Worm (Caenorhabditis elegans) whole organism, young adult: ENCODE results near the gene F53A9.9.

Experiments used
- B0019.2 ChIP-seq: fragments of 200-800 bp; sonication (Bioruptor generic); conservative IDR thresholded peaks from 2 replicates; pipeline ENCODE4 v1.3.6; 2022; ENCODE audit warnings: missing genetic modification reagents, missing genetic modification characterization, missing compliant biosample characterization
- B0035.1 ChIP-seq: sonication (generic microtip); optimal IDR thresholded peaks from 2 replicates; lab custom pipeline; 2016; ENCODE audit warnings: missing genetic modification characterization, mild to moderate bottlenecking, missing compliant biosample characterization, missing genotype, missing genetic modification reagents
- B0261.1 ChIP-seq: sonication (generic microtip); optimal IDR thresholded peaks from 2 replicates; lab custom pipeline; 2016; ENCODE audit warnings: mild to moderate bottlenecking, missing genetic modification characterization, moderate library complexity, missing compliant biosample characterization
- F23B12.7 ChIP-seq: sonication (generic microtip); optimal IDR thresholded peaks from 2 replicates; lab custom pipeline; 2017; ENCODE audit warnings: missing genetic modification characterization, mild to moderate bottlenecking, missing compliant biosample characterization, antibody characterized with exemption, moderate library complexity; ENCODE audit not compliant: insufficient read depth
- F33H1.4 ChIP-seq: fragments of 200-800 bp; sonication (Bioruptor generic); IDR thresholded peaks from 2 replicates; pipeline ENCODE4 v1.3.6; 2022; ENCODE audit warnings: missing genetic modification reagents, missing genetic modification characterization, missing compliant biosample characterization
- F52B5.7 ChIP-seq: sonication (generic microtip); optimal IDR thresholded peaks from 2 replicates; lab custom pipeline; 2016; ENCODE audit warnings: mild to moderate bottlenecking, missing genetic modification characterization, missing compliant biosample characterization
- F55B11.4 ChIP-seq: sonication (generic microtip); optimal IDR thresholded peaks from 2 replicates; lab custom pipeline; 2016; ENCODE audit warnings: missing compliant biosample characterization, missing genetic modification characterization, borderline replicate concordance; ENCODE audit not compliant: insufficient read depth
- F57A8.1 ChIP-seq: fragments of 200-800 bp; sonication (Bioruptor generic); optimal IDR thresholded peaks from 2 replicates; lab custom pipeline; 2018; ENCODE audit warnings: mild to moderate bottlenecking, missing genetic modification characterization, moderate library complexity, missing compliant biosample characterization
- Y53F4B.3 ChIP-seq: fragments of 200-800 bp; sonication (Bioruptor generic); IDR thresholded peaks from 2 replicates; pipeline ENCODE4 v1.3.6; 2022; ENCODE audit warnings: missing genetic modification reagents, missing genetic modification characterization, missing compliant biosample characterization
- Y56A3A.18 ChIP-seq: fragments of 200-800 bp; sonication (Bioruptor generic); IDR thresholded peaks from 2 replicates; pipeline ENCODE4 v1.3.6; 2022; ENCODE audit warnings: missing genetic modification reagents, missing genetic modification characterization, missing compliant biosample characterization
- ama-1 ChIP-seq, 3 experiments: fragments of 150-350 bp in 1 of 3; sonication (generic microtip) in 2 of 3; optimal IDR thresholded peaks; 2 replicates each; lab custom pipeline; 2014 to 2018; ENCODE audit warnings: missing biosample characterization in 2 of 3, missing genetic modification characterization in 2 of 3, missing genetic modification reagents in 2 of 3
- aptf-3 ChIP-seq: fragments of 200-800 bp; sonication (Bioruptor generic); IDR thresholded peaks from 2 replicates; pipeline ENCODE4 v1.3.6; 2022; ENCODE audit warnings: missing genetic modification characterization, missing compliant biosample characterization
- attf-6 ChIP-seq: fragments of 200-800 bp; sonication (Bioruptor generic); IDR thresholded peaks from 2 replicates; pipeline ENCODE4 v1.3.6; 2022; ENCODE audit warnings: missing genetic modification reagents, missing genetic modification characterization, missing compliant biosample characterization
- bed-1 ChIP-seq: fragments of 200-800 bp; sonication (Bioruptor generic); IDR thresholded peaks from 2 replicates; pipeline ENCODE4 v1.3.6; 2022; ENCODE audit warnings: missing genetic modification reagents, missing genetic modification characterization, missing compliant biosample characterization
- ccch-3 ChIP-seq: fragments of 200-800 bp; sonication (Bioruptor generic); optimal IDR thresholded peaks from 2 replicates; lab custom pipeline; 2018; ENCODE audit warnings: mild to moderate bottlenecking, missing genetic modification characterization, missing compliant biosample characterization
- ceh-58 ChIP-seq: fragments of 200-800 bp; sonication (Bioruptor generic); IDR thresholded peaks from 2 replicates; pipeline ENCODE4 v1.3.6; 2022; ENCODE audit warnings: missing genetic modification characterization, missing compliant biosample characterization
- dox-1 ChIP-seq: fragments of 200-800 bp; sonication (Bioruptor generic); IDR thresholded peaks from 2 replicates; pipeline ENCODE4 v1.3.6; 2022; ENCODE audit warnings: missing genetic modification reagents, missing genetic modification characterization, missing compliant biosample characterization
- efl-1 ChIP-seq: fragments of 150-350 bp; optimal IDR thresholded peaks from 2 replicates; lab custom pipeline; 2014; ENCODE audit warnings: missing biosample characterization, missing genetic modification reagents, missing genetic modification characterization
- egl-18 ChIP-seq: fragments of 200-800 bp; sonication (Bioruptor generic); IDR thresholded peaks from 2 replicates; pipeline ENCODE4 v1.3.6; 2022; ENCODE audit warnings: missing genetic modification reagents, missing genetic modification characterization, missing compliant biosample characterization
- egrh-3 ChIP-seq: fragments of 200-800 bp; sonication (Bioruptor generic); IDR thresholded peaks from 2 replicates; pipeline ENCODE4 v1.3.6; 2022; ENCODE audit warnings: missing genetic modification reagents, missing genetic modification characterization, missing compliant biosample characterization
- ets-4 ChIP-seq: fragments of 200-800 bp; sonication (Bioruptor generic); optimal IDR thresholded peaks from 2 replicates; lab custom pipeline; 2018; ENCODE audit warnings: mild to moderate bottlenecking, missing genetic modification characterization, missing compliant biosample characterization
- gei-17 ChIP-seq: fragments of 200-800 bp; sonication (Bioruptor generic); optimal IDR thresholded peaks from 2 replicates; lab custom pipeline; 2018; ENCODE audit warnings: mild to moderate bottlenecking, missing genetic modification characterization, missing compliant biosample characterization
- hmg-1.2 ChIP-seq: fragments of 200-800 bp; sonication (Bioruptor generic); IDR thresholded peaks from 2 replicates; pipeline ENCODE4 v1.3.6; 2022; ENCODE audit warnings: missing genetic modification reagents, missing genetic modification characterization, missing compliant biosample characterization
- hrde-1 ChIP-seq: sonication (generic microtip); optimal IDR thresholded peaks from 2 replicates; lab custom pipeline; 2016; ENCODE audit warnings: missing genetic modification characterization, mild to moderate bottlenecking, missing compliant biosample characterization, moderate library complexity, missing genotype, missing genetic modification reagents, borderline replicate concordance
- madf-8 ChIP-seq: fragments of 200-800 bp; sonication (Bioruptor generic); conservative IDR thresholded peaks from 2 replicates; pipeline ENCODE4 v1.3.6; 2022; ENCODE audit warnings: missing genetic modification reagents, missing genetic modification characterization, missing compliant biosample characterization
- nfya-2 ChIP-seq: fragments of 200-800 bp; sonication (Bioruptor generic); IDR thresholded peaks from 2 replicates; pipeline ENCODE4 v1.3.6; 2022; ENCODE audit warnings: missing genetic modification reagents, missing genetic modification characterization, missing compliant biosample characterization
- nhr-27 ChIP-seq: fragments of 200-800 bp; sonication (Bioruptor generic); optimal IDR thresholded peaks from 2 replicates; lab custom pipeline; 2018; ENCODE audit warnings: mild to moderate bottlenecking, missing genetic modification characterization, moderate library complexity, missing compliant biosample characterization
- nhr-80 ChIP-seq: sonication (generic microtip); optimal IDR thresholded peaks from 2 replicates; lab custom pipeline; 2016; ENCODE audit warnings: missing genetic modification characterization, missing compliant biosample characterization
- nhr-90 ChIP-seq: sonication (generic microtip); optimal IDR thresholded peaks from 2 replicates; lab custom pipeline; 2016; ENCODE audit warnings: missing genotype, mild to moderate bottlenecking, missing genetic modification characterization, missing compliant biosample characterization
- rcor-1 ChIP-seq: fragments of 200-800 bp; sonication (Bioruptor generic); IDR thresholded peaks from 2 replicates; pipeline ENCODE4 v1.3.6; 2022; ENCODE audit warnings: missing genetic modification reagents, missing genetic modification characterization, missing compliant biosample characterization
- sea-2 ChIP-seq: fragments of 200-800 bp; sonication (Bioruptor generic); IDR thresholded peaks from 2 replicates; pipeline ENCODE4 v1.3.6; 2022; ENCODE audit warnings: missing genetic modification characterization, missing compliant biosample characterization
- snpc-1.1 ChIP-seq: sonication (generic microtip); optimal IDR thresholded peaks from 2 replicates; lab custom pipeline; 2017; ENCODE audit warnings: missing genetic modification characterization, mild to moderate bottlenecking, missing compliant biosample characterization, antibody characterized with exemption, moderate library complexity, missing genotype, missing genetic modification reagents; ENCODE audit not compliant: insufficient read depth
- snpc-3.4 ChIP-seq: sonication (generic microtip); optimal IDR thresholded peaks from 2 replicates; lab custom pipeline; 2017; ENCODE audit warnings: missing genetic modification characterization, mild to moderate bottlenecking, missing compliant biosample characterization, antibody characterized with exemption, moderate library complexity, missing genotype, missing genetic modification reagents
- snpc-4 ChIP-seq, 5 experiments: fragments of 150-350 bp in 1 of 5; sonication (generic microtip) in 4 of 5; optimal IDR thresholded peaks; 2 replicates each; lab custom pipeline; 2014 to 2018; ENCODE audit warnings: missing genetic modification characterization in 5 of 5, missing biosample characterization in 3 of 5, antibody characterized with exemption in 2 of 5, mild to moderate bottlenecking in 2 of 5, missing compliant biosample characterization in 2 of 5, missing genotype in 2 of 5, moderate library complexity in 2 of 5, missing genetic modification reagents in 1 of 5
- tbx-9 ChIP-seq: sonication (generic microtip); optimal IDR thresholded peaks from 2 replicates; lab custom pipeline; 2016; ENCODE audit warnings: borderline replicate concordance, missing genetic modification characterization, inconsistent platforms, missing compliant biosample characterization
- tlf-1 ChIP-seq: fragments of 200-800 bp; sonication (Bioruptor generic); optimal IDR thresholded peaks from 2 replicates; lab custom pipeline; 2018; ENCODE audit warnings: mild to moderate bottlenecking, missing genetic modification characterization, missing compliant biosample characterization
- unc-62 ChIP-seq: fragments of 150-350 bp; optimal IDR thresholded peaks from 2 replicates; lab custom pipeline; 2014; ENCODE audit warnings: missing biosample characterization, missing genetic modification reagents, missing genetic modification characterization
- ztf-28 ChIP-seq: fragments of 200-800 bp; sonication (Bioruptor generic); IDR thresholded peaks from 2 replicates; pipeline ENCODE4 v1.3.6; 2022; ENCODE audit warnings: missing genetic modification reagents, missing genetic modification characterization, missing compliant biosample characterization

Gene F53A9.9

DNA sequence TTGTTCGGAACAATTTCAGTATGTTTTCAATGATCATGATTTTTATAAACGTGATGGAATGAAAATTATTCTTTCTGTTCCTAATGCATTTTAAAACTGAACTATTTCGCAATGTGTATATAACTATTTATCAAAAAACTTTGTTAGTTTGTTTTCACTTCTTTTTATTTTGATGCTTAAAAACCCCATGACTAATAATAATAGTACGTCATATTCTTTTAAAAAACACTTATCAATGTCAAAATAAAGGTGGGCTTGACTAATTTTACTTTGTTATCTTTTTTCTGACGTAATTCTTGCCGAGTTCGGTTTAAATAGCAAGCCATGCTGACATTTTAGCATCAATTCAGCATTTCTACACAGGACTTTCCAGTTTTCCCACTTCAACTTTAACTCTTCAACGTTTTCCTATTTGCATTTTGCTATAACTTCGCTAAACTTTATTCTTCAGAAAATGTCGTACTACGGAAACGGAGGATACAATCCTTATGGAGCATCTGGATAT lies 9.4 kb downstream of the F53A9.9 start, which contains the start of gene F53A9.1:
TSS of gene F53A9.1 (plus strand) at position 455 of the 505 bp plus-strand sequence.
- TF ChIP-seq madf-8 (GFP tag; lab: Robert Waterston, UW) (no peak), unc-62 (GFP tag; lab: Kevin White, UChicago) (peak; percentile 72)

DNA sequence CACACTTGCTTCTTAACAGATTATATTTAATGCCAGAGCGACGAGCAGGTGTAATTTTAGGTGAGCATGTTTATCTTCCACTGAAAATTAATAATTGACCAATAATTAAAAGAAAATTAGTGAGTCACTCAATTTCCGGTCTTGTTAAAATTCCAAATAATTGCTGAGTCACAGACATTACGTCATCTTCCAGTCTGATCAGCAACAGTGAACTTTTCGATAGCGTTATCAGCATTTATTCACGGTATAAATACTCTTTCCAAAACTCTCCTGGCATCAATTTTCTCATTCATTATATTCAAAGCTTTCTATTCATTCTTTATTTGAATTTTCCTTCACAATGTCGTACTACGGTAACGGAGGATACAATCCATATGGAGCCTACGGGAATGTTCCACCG lies 11.1 kb downstream of the F53A9.9 start, which contains the start of gene kreg-1:
TSS of gene kreg-1 (plus strand) at position 341 of the 400 bp plus-strand sequence.
- TF ChIP-seq F52B5.7 (no peak), B0019.2 (GFP tag; lab: Robert Waterston, UW) (no peak), gei-17 (no peak), ets-4 (GFP tag; lab: Kevin White, UChicago) (no peak), nfya-2 (GFP tag; lab: Robert Waterston, UW) (no peak), hrde-1 (tag; lab: Kevin White, UChicago) (no peak), ccch-3 (GFP tag; lab: Kevin White, UChicago) (no peak), ztf-28 (GFP tag; lab: Robert Waterston, UW) (no peak), tlf-1 (GFP tag; lab: Kevin White, UChicago) (no peak), B0261.1 (tag; lab: Kevin White, UChicago) (no peak), egl-18 (GFP tag; lab: Robert Waterston, UW) (no peak), dox-1 (no peak), egrh-3 (GFP tag; lab: Robert Waterston, UW) (no peak), F23B12.7 (tag; lab: Kevin White, UChicago) (no peak), bed-1 (GFP tag; lab: Robert Waterston, UW) (no peak), B0035.1 (tag; lab: Kevin White, UChicago) (no peak), F33H1.4 (no peak)

DNA sequence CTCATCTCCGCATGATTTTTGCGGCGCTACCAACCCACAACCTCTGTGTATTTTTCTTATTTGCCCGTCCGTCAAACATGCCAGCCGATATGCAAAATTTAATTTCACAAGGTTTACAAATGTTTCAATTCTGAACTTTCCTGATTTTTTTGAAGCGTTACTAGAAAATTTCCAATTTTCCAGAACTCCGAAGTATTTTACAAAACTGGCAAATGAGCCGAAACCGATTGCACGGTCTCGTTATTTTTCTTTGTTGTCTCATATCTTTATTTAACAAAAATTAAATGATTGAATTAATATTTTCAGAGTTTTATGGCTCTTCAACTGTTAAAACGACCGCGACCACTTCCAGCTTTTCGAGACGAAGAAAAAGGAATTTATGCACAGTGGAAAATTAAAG lies 12.5 kb downstream of the F53A9.9 start, which contains the start of gene F53A9.3:
TSS of gene F53A9.3 (plus strand) at position 301 of the 400 bp plus-strand sequence.
- TF ChIP-seq F55B11.4 (tag; lab: Kevin White, UChicago) (no peak), attf-6 (no peak), ama-1 (optimal IDR thresholded peaks at IDR 0.05; lab: Kevin White, UChicago) (no peak), ama-1 (GFP tag; optimal IDR thresholded peaks at IDR 0.05; lab: Kevin White, UChicago) (no peak), F57A8.1 (no peak), rcor-1 (GFP tag; lab: Robert Waterston, UW) (no peak), tbx-9 (tag; lab: Kevin White, UChicago) (no peak), aptf-3 (GFP tag; lab: Robert Waterston, UW) (no peak), ceh-58 (GFP tag; lab: Robert Waterston, UW) (no peak), sea-2 (GFP tag; lab: Robert Waterston, UW) (no peak)

DNA sequence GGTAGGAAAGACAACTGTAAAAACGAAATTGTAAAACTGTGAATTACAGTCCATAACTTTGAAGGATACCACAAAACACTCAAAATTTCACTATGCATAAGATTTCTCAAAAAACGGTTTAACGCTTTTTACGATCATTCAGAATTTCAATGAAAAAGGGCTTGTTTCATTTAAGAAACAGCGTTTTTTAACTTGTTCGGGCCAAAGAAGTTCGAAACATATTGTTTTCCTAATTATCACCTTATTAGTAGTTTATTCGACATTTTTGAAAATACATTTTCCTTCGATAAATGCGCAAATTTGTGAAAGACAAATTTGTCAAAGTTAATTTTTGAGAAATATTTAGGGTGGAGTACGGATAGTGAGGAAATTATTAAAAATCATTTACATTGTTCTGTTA lies 15.7 kb downstream of the F53A9.9 start:
- TF ChIP-seq F52B5.7 (no peak), madf-8 (GFP tag; lab: Robert Waterston, UW) (no peak), Y56A3A.18 (no peak), F55B11.4 (tag; lab: Kevin White, UChicago) (no peak), hmg-1.2 (no peak)

DNA sequence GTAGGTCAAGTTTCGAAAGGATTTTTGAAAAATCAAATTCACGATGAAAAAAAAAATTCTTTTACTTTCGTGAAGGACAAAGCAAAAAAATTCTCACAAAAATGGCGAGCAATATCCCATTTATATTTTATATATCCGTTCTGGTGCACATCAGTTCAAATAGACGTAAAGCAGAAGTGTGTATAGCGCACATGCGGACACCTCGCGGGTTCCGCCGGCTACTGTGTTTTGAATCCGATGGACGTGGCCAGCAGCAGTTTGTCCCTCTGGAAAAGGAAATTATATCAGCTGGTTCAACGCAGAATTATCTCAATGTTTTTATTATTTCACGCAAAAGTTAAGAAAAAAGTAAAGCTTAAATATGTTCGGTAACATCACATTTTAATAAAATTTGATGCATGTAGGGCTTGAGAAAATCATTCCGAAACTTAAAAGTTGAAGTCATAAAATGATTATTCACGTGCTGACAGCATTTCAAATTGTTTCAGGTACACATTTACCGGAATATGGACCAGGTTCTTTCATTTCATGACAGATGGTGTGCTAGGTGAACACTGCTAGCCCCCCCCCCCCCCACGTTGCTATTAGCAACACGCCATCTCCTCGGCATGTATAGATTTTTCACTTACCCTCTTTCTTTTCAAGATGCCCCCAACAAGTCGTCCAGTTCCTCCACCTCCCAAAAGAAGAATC lies 16.7 kb downstream of the F53A9.9 start, which contains the start of gene jbts-14:
TSS of gene jbts-14 (plus strand) at position 643 of the 693 bp plus-strand sequence.
- TF ChIP-seq gei-17 (no peak), ccch-3 (GFP tag; lab: Kevin White, UChicago) (no peak), efl-1 (no peak), nhr-90 (tag; lab: Kevin White, UChicago) (no peak), F23B12.7 (tag; lab: Kevin White, UChicago) (no peak), nhr-80 (tag; lab: Kevin White, UChicago) (no peak), snpc-3.4 (tag; lab: Kevin White, UChicago) (peak; percentile 30), snpc-4 (GFP tag; optimal IDR thresholded peaks at IDR 0.05; lab: Kevin White, UChicago) (peak; percentile 63), snpc-4 (tag; optimal IDR thresholded peaks at IDR 0.05; lab: Kevin White, UChicago) (peak in 2 of 4 experiments; percentile 80 to 90), nhr-27 (tag; lab: Kevin White, UChicago) (no peak), snpc-1.1 (peak; percentile 86), Y53F4B.3 (GFP tag; lab: Robert Waterston, UW) (no peak)
